Worm (Caenorhabditis elegans) whole organism, L3 larva: ENCODE results near the gene D2096.12.

Experiments
- ama-1 ChIP-seq: fragments of 150-350 bp; optimal IDR thresholded peaks from 2 replicates; lab custom pipeline; 2018
- ceh-28 ChIP-seq: fragments of 150-350 bp; optimal IDR thresholded peaks from 2 replicates; lab custom pipeline; 2014; ENCODE audit warnings: missing biosample characterization, missing genetic modification reagents, missing genetic modification characterization
- elt-2 ChIP-seq: sonication (generic microtip); optimal IDR thresholded peaks from 2 replicates; lab custom pipeline; 2016; ENCODE audit warnings: missing genetic modification reagents, mild to moderate bottlenecking, missing genetic modification characterization, missing compliant biosample characterization
- elt-3 ChIP-seq, 3 experiments: fragments of 150-350 bp in 1 of 3; sonication (generic microtip) in 2 of 3; optimal IDR thresholded peaks; 2 replicates in 2 of 3; 4 replicates in 1 of 3; lab custom pipeline; 2014 to 2017; ENCODE audit warnings: missing biosample characterization in 3 of 3, missing genetic modification characterization in 3 of 3
- fkh-2 ChIP-seq: fragments of 150-350 bp; optimal IDR thresholded peaks from 2 replicates; lab custom pipeline; 2014; ENCODE audit warnings: missing biosample characterization, missing genetic modification reagents, missing genetic modification characterization
- lin-39 ChIP-seq: fragments of 150-350 bp; optimal IDR thresholded peaks from 2 replicates; lab custom pipeline; 2018; ENCODE audit warnings: missing biosample characterization, missing genetic modification reagents, missing genetic modification characterization
- nhr-12 ChIP-seq: fragments of 150-350 bp; optimal IDR thresholded peaks from 2 replicates; lab custom pipeline; 2014; ENCODE audit warnings: missing biosample characterization, missing genetic modification characterization
- nhr-76 ChIP-seq: fragments of 150-350 bp; sonication (generic microtip); optimal IDR thresholded peaks from 5 replicates; lab custom pipeline; 2014; ENCODE audit warnings: missing biosample characterization, missing genetic modification characterization
- pha-4 ChIP-seq: fragments of 150-350 bp; optimal IDR thresholded peaks from 2 replicates; lab custom pipeline; 2014; ENCODE audit warnings: missing biosample characterization, missing genetic modification reagents, missing genetic modification characterization
- snpc-4 ChIP-seq: fragments of 150-350 bp; optimal IDR thresholded peaks from 2 replicates; lab custom pipeline; 2014; ENCODE audit warnings: missing biosample characterization, missing genetic modification characterization
- unc-62 ChIP-seq: fragments of 150-350 bp; sonication (generic microtip); optimal IDR thresholded peaks from 4 replicates; lab custom pipeline; 2014; ENCODE audit warnings: missing biosample characterization, missing genetic modification reagents, missing genetic modification characterization
- ztf-4 ChIP-seq: fragments of 150-350 bp; optimal IDR thresholded peaks from 2 replicates; lab custom pipeline; 2014; ENCODE audit warnings: missing biosample characterization, missing genetic modification characterization

ce11 chrIV:8359716-8360407 lies 3.4 kb upstream of the D2096.12 start, which contains the start of gene D2096.5:
- TF ChIP-seq pha-4 (tag; lab: Kevin White, UChicago) (no peak), unc-62 (no peak), ceh-28 (tag; lab: Kevin White, UChicago) (no peak), elt-2 (tag; lab: Kevin White, UChicago) (no peak), nhr-12 (tag; lab: Kevin White, UChicago) (no peak), elt-3 (tag; optimal IDR thresholded peaks at IDR 0.05; lab: Kevin White, UChicago) (no peak), nhr-76 (tag; lab: Kevin White, UChicago) (no peak), ztf-4 (tag; lab: Kevin White, UChicago) (no peak), fkh-2 (tag; lab: Kevin White, UChicago) (no peak), ama-1 (lab: Kevin White, UChicago) (no peak), lin-39 (tag; lab: Kevin White, UChicago) (no peak), snpc-4 (tag; lab: Kevin White, UChicago) (no peak)
